Fruit fly (Drosophila melanogaster) whole organism, embryonic: Measurements from ENCODE around the gene CG7120.

Experiments used
- Abd-B ChIP-seq: fragments of 200-800 bp; sonication (Bioruptor generic); optimal IDR thresholded peaks from 2 replicates; lab custom pipeline; 2018; ENCODE audit warnings: missing biosample characterization, mild to moderate bottlenecking, missing genetic modification characterization, moderate library complexity
- Adf1 ChIP-seq: fragments of 200-800 bp; sonication (Bioruptor generic); IDR thresholded peaks from 2 replicates; pipeline ENCODE4 v1.3.6; 2022; ENCODE audit warnings: missing biosample characterization, missing genetic modification characterization
- CG10321 ChIP-seq: fragments of 200-800 bp; sonication (Bioruptor generic); IDR thresholded peaks from 2 replicates; pipeline ENCODE4 v1.3.6; 2022; ENCODE audit warnings: missing biosample characterization, missing genetic modification characterization
- CG11398 ChIP-seq: fragments of 200-800 bp; sonication (Bioruptor generic); optimal IDR thresholded peaks from 2 replicates; lab custom pipeline; 2016; ENCODE audit warnings: missing biosample characterization, missing genetic modification characterization
- CG14860 ChIP-seq: fragments of 200-800 bp; sonication (Bioruptor generic); IDR thresholded peaks from 3 replicates; pipeline ENCODE4 v1.3.6; 2022; ENCODE audit warnings: missing biosample characterization, missing genetic modification characterization; ENCODE audit not compliant: partially characterized antibody
- CG15269 ChIP-seq: fragments of 200-800 bp; sonication (Bioruptor generic); optimal IDR thresholded peaks from 2 replicates; lab custom pipeline; 2018; ENCODE audit warnings: missing biosample characterization, mild to moderate bottlenecking, missing genetic modification characterization, moderate library complexity
- CG15696 ChIP-seq: fragments of 200-800 bp; sonication (Bioruptor generic); optimal IDR thresholded peaks from 2 replicates; lab custom pipeline; 2019; ENCODE audit warnings: missing biosample characterization, mild to moderate bottlenecking, missing genetic modification characterization, moderate library complexity
- CG16779 ChIP-seq: fragments of 200-800 bp; sonication (Bioruptor generic); IDR thresholded peaks from 2 replicates; pipeline ENCODE4 v1.3.6; 2022; ENCODE audit warnings: missing biosample characterization, missing genetic modification characterization
- CG16815 ChIP-seq: fragments of 200-800 bp; sonication (Bioruptor generic); optimal IDR thresholded peaks from 3 replicates; lab custom pipeline; 2017; ENCODE audit warnings: missing biosample characterization, mild to moderate bottlenecking, missing genetic modification characterization
- CG17829 ChIP-seq: fragments of 200-800 bp; optimal IDR thresholded peaks from 2 replicates; lab custom pipeline; 2019; ENCODE audit warnings: missing biosample characterization, mild to moderate bottlenecking, missing genetic modification characterization, moderate library complexity
- CG18619 ChIP-seq: fragments of 200-800 bp; sonication (Bioruptor generic); optimal IDR thresholded peaks from 3 replicates; lab custom pipeline; 2017; ENCODE audit warnings: missing biosample characterization, mild to moderate bottlenecking, missing genetic modification characterization
- CG2120 ChIP-seq: fragments of 200-800 bp; sonication (Bioruptor generic); optimal IDR thresholded peaks from 3 replicates; lab custom pipeline; 2016; ENCODE audit warnings: missing biosample characterization, missing genetic modification characterization
- CG31441 ChIP-seq: fragments of 200-800 bp; sonication (Bioruptor generic); IDR thresholded peaks from 2 replicates; pipeline ENCODE4 v1.3.6; 2022; ENCODE audit warnings: missing biosample characterization, missing genetic modification characterization
- CG4404 ChIP-seq: fragments of 200-800 bp; sonication (Bioruptor generic); IDR thresholded peaks from 2 replicates; pipeline ENCODE4 v1.3.6; 2022; ENCODE audit warnings: missing biosample characterization, missing genetic modification characterization
- CG4617 ChIP-seq: fragments of 200-800 bp; sonication (Bioruptor generic); optimal IDR thresholded peaks from 3 replicates; lab custom pipeline; 2016; ENCODE audit warnings: missing biosample characterization, missing genetic modification characterization, borderline replicate concordance
- CG5180 ChIP-seq: fragments of 200-800 bp; sonication (Bioruptor generic); optimal IDR thresholded peaks from 3 replicates; lab custom pipeline; 2017; ENCODE audit warnings: missing biosample characterization, missing genetic modification characterization, mild to moderate bottlenecking, moderate library complexity, missing genetic modification reagents
- CG6689 ChIP-seq: fragments of 200-800 bp; sonication (Bioruptor generic); IDR thresholded peaks from 2 replicates; pipeline ENCODE4 v1.3.6; 2022; ENCODE audit warnings: missing biosample characterization, missing genetic modification characterization
- CTCF ChIP-seq: fragments of 200-800 bp; sonication (Bioruptor generic); optimal IDR thresholded peaks from 2 replicates; lab custom pipeline; 2017; ENCODE audit warnings: missing biosample characterization, mild to moderate bottlenecking, missing genetic modification characterization, moderate library complexity
- Chrac-16 ChIP-seq: fragments of 200-800 bp; sonication (Bioruptor generic); optimal IDR thresholded peaks from 3 replicates; lab custom pipeline; 2016; ENCODE audit warnings: missing biosample characterization, missing genetic modification characterization
- Dll ChIP-seq: fragments of 200-800 bp; sonication (Bioruptor generic); IDR thresholded peaks from 4 replicates; pipeline ENCODE4 v1.3.6; 2022; ENCODE audit warnings: missing biosample characterization, missing genetic modification characterization; ENCODE audit not compliant: partially characterized antibody
- Drgx ChIP-seq: fragments of 200-800 bp; sonication (Bioruptor generic); IDR thresholded peaks from 2 replicates; pipeline ENCODE4 v1.3.6; 2022; ENCODE audit warnings: missing biosample characterization, missing genetic modification characterization
- MBD-R2 ChIP-seq: fragments of 200-800 bp; sonication (Bioruptor generic); IDR thresholded peaks from 2 replicates; pipeline ENCODE4 v1.3.6; 2022; ENCODE audit warnings: missing biosample characterization, missing genetic modification characterization
- Mad ChIP-seq: fragments of 200-800 bp; sonication (Bioruptor generic); optimal IDR thresholded peaks from 2 replicates; lab custom pipeline; 2016; ENCODE audit warnings: missing biosample characterization, missing genetic modification characterization
- Med ChIP-seq: fragments of 200-800 bp; sonication (Bioruptor generic); peaks from one replicate; lab custom pipeline; 2016; ENCODE audit warnings: missing biosample characterization, missing genetic modification characterization, mild to moderate bottlenecking, inconsistent platforms, moderate library complexity
- Mrtf ChIP-seq: fragments of 200-800 bp; sonication (Bioruptor generic); IDR thresholded peaks from 3 replicates; pipeline ENCODE4 v1.3.6; 2022; ENCODE audit warnings: missing biosample characterization, missing genetic modification characterization
- NC2α ChIP-seq: fragments of 200-800 bp; sonication (Bioruptor generic); optimal IDR thresholded peaks from 2 replicates; lab custom pipeline; 2016; ENCODE audit warnings: missing biosample characterization, missing genetic modification characterization
- Sry-δ ChIP-seq: fragments of 200-800 bp; sonication (Bioruptor generic); optimal IDR thresholded peaks from 2 replicates; lab custom pipeline; 2016; ENCODE audit warnings: missing biosample characterization, missing genetic modification characterization
- Ssrp ChIP-seq: fragments of 200-800 bp; sonication (Bioruptor generic); optimal IDR thresholded peaks from 2 replicates; lab custom pipeline; 2018; ENCODE audit warnings: missing biosample characterization, mild to moderate bottlenecking, missing genetic modification characterization, moderate library complexity
- TFAM ChIP-seq: fragments of 200-800 bp; sonication (Bioruptor generic); optimal IDR thresholded peaks from 2 replicates; lab custom pipeline; 2017; ENCODE audit warnings: missing biosample characterization, missing genetic modification characterization, inconsistent platforms
- ato ChIP-seq: fragments of 200-800 bp; sonication (Bioruptor generic); IDR thresholded peaks from 2 replicates; pipeline ENCODE4 v1.3.6; 2022; ENCODE audit warnings: missing biosample characterization, missing genetic modification characterization; ENCODE audit not compliant: partially characterized antibody
- bcd ChIP-seq: fragments of 200-800 bp; sonication (Bioruptor generic); optimal IDR thresholded peaks from 2 replicates; lab custom pipeline; 2017; ENCODE audit warnings: missing biosample characterization, mild to moderate bottlenecking, missing genetic modification characterization
- bsh ChIP-seq, 2 experiments: fragments of 200-800 bp; sonication (Bioruptor generic); optimal IDR thresholded peaks; 2 replicates each; lab custom pipeline; 2017 to 2018; ENCODE audit warnings: mild to moderate bottlenecking in 2 of 2, missing biosample characterization in 2 of 2, missing genetic modification characterization in 2 of 2, moderate library complexity in 1 of 2
- dmrt11E ChIP-seq: fragments of 200-800 bp; sonication (Bioruptor generic); optimal IDR thresholded peaks from 3 replicates; lab custom pipeline; 2018; ENCODE audit warnings: missing biosample characterization, mild to moderate bottlenecking, missing genetic modification characterization, moderate library complexity
- fd3F ChIP-seq: fragments of 200-800 bp; sonication (Bioruptor generic); optimal IDR thresholded peaks from 2 replicates; lab custom pipeline; 2018; ENCODE audit warnings: missing biosample characterization, mild to moderate bottlenecking, missing genetic modification characterization, moderate library complexity
- grau ChIP-seq: fragments of 200-800 bp; optimal IDR thresholded peaks from 3 replicates; lab custom pipeline; 2019; ENCODE audit warnings: missing biosample characterization, mild to moderate bottlenecking, missing genetic modification characterization, moderate library complexity
- gsb-n ChIP-seq: fragments of 200-800 bp; sonication (Bioruptor generic); optimal IDR thresholded peaks from 3 replicates; lab custom pipeline; 2018; ENCODE audit warnings: missing biosample characterization, mild to moderate bottlenecking, missing genetic modification characterization
- hth ChIP-seq: fragments of >200 bp; optimal IDR thresholded peaks from 2 replicates; lab custom pipeline; 2017; ENCODE audit warnings: inconsistent platforms
- inv ChIP-seq: fragments of 200-800 bp; sonication (Bioruptor generic); IDR thresholded peaks from 2 replicates; pipeline ENCODE4 v1.3.6; 2022; ENCODE audit warnings: missing biosample characterization, missing genetic modification characterization; ENCODE audit not compliant: partially characterized antibody
- mam ChIP-seq: fragments of 200-800 bp; sonication (Bioruptor generic); optimal IDR thresholded peaks from 3 replicates; lab custom pipeline; 2016; ENCODE audit warnings: missing biosample characterization, missing genetic modification characterization
- nom ChIP-seq: fragments of 200-800 bp; sonication (Bioruptor generic); optimal IDR thresholded peaks from 2 replicates; lab custom pipeline; 2017; ENCODE audit warnings: missing biosample characterization, missing genetic modification characterization, mild to moderate bottlenecking, moderate library complexity, missing genetic modification reagents
- pros ChIP-seq: fragments of 200-800 bp; sonication (Bioruptor generic); optimal IDR thresholded peaks from 3 replicates; lab custom pipeline; 2019; ENCODE audit warnings: missing biosample characterization, mild to moderate bottlenecking, missing genetic modification characterization, moderate library complexity
- psq ChIP-seq: fragments of 200-800 bp; sonication (Bioruptor generic); optimal IDR thresholded peaks from 2 replicates; lab custom pipeline; 2017; ENCODE audit warnings: missing biosample characterization, missing genetic modification characterization
- schlank ChIP-seq: fragments of 200-800 bp; sonication (Bioruptor generic); optimal IDR thresholded peaks from 2 replicates; lab custom pipeline; 2018; ENCODE audit warnings: missing biosample characterization, mild to moderate bottlenecking, missing genetic modification characterization
- scrt ChIP-seq: fragments of 200-800 bp; sonication (Bioruptor generic); optimal IDR thresholded peaks from 2 replicates; lab custom pipeline; 2018; ENCODE audit warnings: missing biosample characterization, mild to moderate bottlenecking, missing genetic modification characterization, moderate library complexity
- tup ChIP-seq: fragments of 200-800 bp; sonication (Bioruptor generic); optimal IDR thresholded peaks from 2 replicates; lab custom pipeline; 2016; ENCODE audit warnings: missing biosample characterization, mild to moderate bottlenecking, missing genetic modification characterization, moderate library complexity
- vvl ChIP-seq: fragments of 200-800 bp; sonication (Bioruptor generic); IDR thresholded peaks from 2 replicates; pipeline ENCODE4 v1.3.6; 2022; ENCODE audit warnings: missing biosample characterization, missing genetic modification characterization
- z ChIP-seq: fragments of 200-800 bp; sonication (Bioruptor generic); IDR thresholded peaks from 3 replicates; pipeline ENCODE4 v1.3.6; 2022; ENCODE audit warnings: missing biosample characterization, missing genetic modification characterization
- zfh1 ChIP-seq: fragments of 200-800 bp; sonication (Bioruptor generic); IDR thresholded peaks from 3 replicates; pipeline ENCODE4 v1.3.6; 2022; ENCODE audit warnings: missing biosample characterization, missing genetic modification characterization

The CG7120 gene

dm6 chr3L:8358138-8358537, 37.7 kb upstream of the CG7120 start:
- TF ChIP-seq vvl (GFP tag; lab: Robert Waterston, UW) = 0 out of 2 replicates have a peak, but pooled peaks have one; percentile 16
- peak; percentile 78 for TF ChIP-seq Med (GFP tag; lab: Kevin White, UChicago)
- TF ChIP-seq nom (GFP tag; lab: Kevin White, UChicago) = peak; percentile 54
- TF ChIP-seq CG2120 (GFP tag; lab: Kevin White, UChicago) = peak; percentile 12
- TF ChIP-seq Mad (GFP tag; lab: Kevin White, UChicago) = no peak

DNA sequence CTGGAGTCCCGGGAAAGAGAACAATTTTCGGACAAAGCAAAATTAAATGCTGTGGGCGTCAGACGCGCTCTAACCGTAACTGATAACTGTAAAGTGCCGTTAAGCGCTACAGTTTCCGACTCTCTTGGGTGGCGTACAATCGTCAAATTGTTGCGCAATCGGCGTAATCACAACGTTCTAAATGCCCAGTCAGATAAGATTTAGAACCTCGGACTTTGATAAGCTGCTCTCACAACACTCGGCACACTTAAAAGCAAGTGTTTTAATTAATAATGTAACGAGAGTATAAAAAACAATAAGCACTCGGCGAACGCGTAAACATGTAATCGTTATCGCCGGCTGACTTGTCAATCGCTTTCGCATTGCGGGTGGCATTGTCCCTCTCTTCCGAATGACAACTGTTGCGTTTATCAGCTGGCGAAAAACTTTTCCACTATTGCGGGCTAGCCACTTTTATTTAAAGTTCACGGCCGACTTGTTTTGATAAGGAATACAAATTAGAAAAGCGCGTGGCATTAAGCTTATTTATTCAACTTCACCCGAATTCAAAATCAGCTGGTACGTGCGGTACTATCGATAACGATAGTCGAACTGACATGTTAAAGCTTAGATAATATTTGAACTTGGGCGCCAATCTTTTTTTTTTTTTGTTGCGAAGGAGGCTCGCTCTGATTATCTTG, 36.9 kb upstream of the CG7120 start:
- no peak for TF ChIP-seq TFAM (GFP tag; lab: Kevin White, UChicago)
- TF ChIP-seq scrt (GFP tag; lab: Kevin White, UChicago) = peak; percentile 95
- TF ChIP-seq Ssrp = no peak
- TF ChIP-seq inv (GFP tag; lab: Robert Waterston, UW) = peak; percentile 43; the same call in 1 of the 2 replicates
- TF ChIP-seq mam (GFP tag; lab: Kevin White, UChicago) = no peak
- TF ChIP-seq fd3F (GFP tag; lab: Kevin White, UChicago) = no peak
- TF ChIP-seq CG16779 = no peak
- TF ChIP-seq z (GFP tag; lab: Robert Waterston, UW) = no peak
- peak; percentile 41; the same call in 1 of the 2 replicates for TF ChIP-seq ato (GFP tag; lab: Robert Waterston, UW)
- no peak for TF ChIP-seq hth (lab: Kevin White, UChicago)
- TF ChIP-seq CG18619 (GFP tag; lab: Kevin White, UChicago) = no peak
- no peak for TF ChIP-seq zfh1
- no peak for TF ChIP-seq CG5180
- TF ChIP-seq CG4404 = no peak
- TF ChIP-seq Sry-δ (GFP tag; lab: Kevin White, UChicago) = peak; percentile 55
- TF ChIP-seq gsb-n (tag; lab: Kevin White, UChicago) = no peak
- TF ChIP-seq CG4617 (GFP tag; lab: Kevin White, UChicago) = no peak
- no peak for TF ChIP-seq CG15269
- TF ChIP-seq Mrtf (GFP tag; lab: Robert Waterston, UW) = no peak
- no peak for TF ChIP-seq NC2α (GFP tag; lab: Kevin White, UChicago)
- no peak for TF ChIP-seq CG10321 (GFP tag; lab: Robert Waterston, UW)
- no peak for TF ChIP-seq tup (GFP tag; lab: Kevin White, UChicago)
- no peak for TF ChIP-seq CG6689 (GFP tag; lab: Robert Waterston, UW)
- TF ChIP-seq CG11398 (GFP tag; lab: Kevin White, UChicago) = no peak
- no peak for TF ChIP-seq bcd (GFP tag; lab: Kevin White, UChicago)
- no peak for TF ChIP-seq Drgx (GFP tag; lab: Robert Waterston, UW)
- TF ChIP-seq CTCF (GFP tag; lab: Kevin White, UChicago) = peak; percentile 38
- TF ChIP-seq CG17829 (tag; lab: Kevin White, UChicago) = no peak
- peak; percentile 74; the same call in 3 of the 4 replicates for TF ChIP-seq Dll (GFP tag; lab: Robert Waterston, UW)
- TF ChIP-seq CG14860 = peak; percentile 65; the same call in 1 of the 3 replicates
- TF ChIP-seq grau = peak; percentile 17
- TF ChIP-seq dmrt11E (tag; lab: Kevin White, UChicago) = no peak
- no peak for TF ChIP-seq CG15696 (tag; lab: Kevin White, UChicago)
- no peak for TF ChIP-seq psq (GFP tag; lab: Kevin White, UChicago)
- no peak for TF ChIP-seq Adf1 (GFP tag; lab: Robert Waterston, UW)
- TF ChIP-seq pros (GFP tag; lab: Kevin White, UChicago) = no peak
- TF ChIP-seq Abd-B (GFP tag; lab: Kevin White, UChicago) = no peak
- TF ChIP-seq bsh (GFP tag; optimal IDR thresholded peaks at IDR 0.05; lab: Kevin White, UChicago) = no peak
- TF ChIP-seq CG16815 (GFP tag; lab: Kevin White, UChicago) = no peak
- TF ChIP-seq MBD-R2 (GFP tag; lab: Robert Waterston, UW) = peak; percentile 35; the same call in 1 of the 2 replicates
- no peak for TF ChIP-seq schlank
- TF ChIP-seq Chrac-16 = no peak
- TF ChIP-seq CG31441 (GFP tag; lab: Robert Waterston, UW) = no peak
